Fruit fly (Drosophila melanogaster) whole organism, embryonic: Measurements from ENCODE around the gene CG31897.

Experiments used
- ATbp ChIP-seq: fragments of 200-800 bp; sonication (Bioruptor generic); optimal IDR thresholded peaks from 2 replicates; lab custom pipeline; 2017; ENCODE audit warnings: missing biosample characterization, mild to moderate bottlenecking, missing genetic modification characterization, missing genetic modification reagents
- Adf1 ChIP-seq: fragments of 200-800 bp; sonication (Bioruptor generic); IDR thresholded peaks from 2 replicates; pipeline ENCODE4 v1.3.6; 2022; ENCODE audit warnings: missing biosample characterization, missing genetic modification characterization
- BtbVII ChIP-seq: fragments of 200-800 bp; sonication (Bioruptor generic); optimal IDR thresholded peaks from 3 replicates; lab custom pipeline; 2017; ENCODE audit warnings: missing biosample characterization, mild to moderate bottlenecking, missing genetic modification characterization
- CG12071 ChIP-seq: fragments of 200-800 bp; sonication (Bioruptor generic); optimal IDR thresholded peaks from 3 replicates; lab custom pipeline; 2018; ENCODE audit warnings: missing biosample characterization, mild to moderate bottlenecking, missing genetic modification characterization
- CG17385 ChIP-seq: fragments of 200-800 bp; sonication (Bioruptor generic); optimal IDR thresholded peaks from 3 replicates; lab custom pipeline; 2018; ENCODE audit warnings: missing biosample characterization, mild to moderate bottlenecking, missing genetic modification characterization
- CG1832 ChIP-seq: fragments of 200-800 bp; sonication (Bioruptor generic); optimal IDR thresholded peaks from 2 replicates; lab custom pipeline; 2017; ENCODE audit warnings: missing biosample characterization, mild to moderate bottlenecking, missing genetic modification characterization, inconsistent platforms
- CG2199 ChIP-seq: fragments of 200-800 bp; sonication (Bioruptor generic); IDR thresholded peaks from 3 replicates; pipeline ENCODE4 v1.3.6; 2022; ENCODE audit warnings: missing biosample characterization, missing genetic modification characterization
- CG4360 ChIP-seq: fragments of 200-800 bp; sonication (Bioruptor generic); IDR thresholded peaks from 2 replicates; pipeline ENCODE4 v1.3.6; 2022; ENCODE audit warnings: missing biosample characterization, missing genetic modification characterization
- CG5180 ChIP-seq: fragments of 200-800 bp; sonication (Bioruptor generic); optimal IDR thresholded peaks from 3 replicates; lab custom pipeline; 2017; ENCODE audit warnings: missing biosample characterization, missing genetic modification characterization, mild to moderate bottlenecking, moderate library complexity, missing genetic modification reagents
- CG6175 ChIP-seq: fragments of 200-800 bp; sonication (Bioruptor generic); IDR thresholded peaks from 3 replicates; pipeline ENCODE4 v1.3.6; 2022; ENCODE audit warnings: missing biosample characterization, missing genetic modification characterization
- CG8281 ChIP-seq: fragments of 200-800 bp; sonication (Bioruptor generic); optimal IDR thresholded peaks from 2 replicates; lab custom pipeline; 2018; ENCODE audit warnings: missing biosample characterization, mild to moderate bottlenecking, missing genetic modification characterization, moderate library complexity
- Dek ChIP-seq: fragments of 200-800 bp; sonication (Bioruptor generic); optimal IDR thresholded peaks from 3 replicates; lab custom pipeline; 2019; ENCODE audit warnings: missing biosample characterization, mild to moderate bottlenecking, missing genetic modification characterization, moderate library complexity
- Drgx ChIP-seq: fragments of 200-800 bp; sonication (Bioruptor generic); IDR thresholded peaks from 2 replicates; pipeline ENCODE4 v1.3.6; 2022; ENCODE audit warnings: missing biosample characterization, missing genetic modification characterization
- Fer1 ChIP-seq: fragments of 200-800 bp; sonication (Bioruptor generic); optimal IDR thresholded peaks from 2 replicates; lab custom pipeline; 2017; ENCODE audit warnings: missing biosample characterization, mild to moderate bottlenecking, missing genetic modification characterization
- HLH4C ChIP-seq: fragments of 200-800 bp; sonication (Bioruptor generic); IDR thresholded peaks from 3 replicates; pipeline ENCODE4 v1.3.6; 2022; ENCODE audit warnings: missing biosample characterization, missing genetic modification characterization; ENCODE audit not compliant: partially characterized antibody
- Hr39 ChIP-seq: fragments of >200 bp; optimal IDR thresholded peaks from 2 replicates; lab custom pipeline; 2017
- Hr78 ChIP-seq, 2 experiments: fragments of 200-800 bp in 1 of 2; fragments of >200 bp in 1 of 2; sonication (Bioruptor generic) in 1 of 2; optimal IDR thresholded peaks; 2 replicates each; lab custom pipeline; 2017 to 2019; ENCODE audit warnings: missing biosample characterization in 2 of 2, missing genetic modification characterization in 2 of 2, mild to moderate bottlenecking in 1 of 2, moderate library complexity in 1 of 2
- Kr ChIP-seq: fragments of 200-800 bp; sonication (Bioruptor generic); optimal IDR thresholded peaks from 2 replicates; lab custom pipeline; 2017; ENCODE audit warnings: missing biosample characterization, mild to moderate bottlenecking, missing genetic modification characterization
- Med ChIP-seq: fragments of 200-800 bp; sonication (Bioruptor generic); peaks from one replicate; lab custom pipeline; 2016; ENCODE audit warnings: missing biosample characterization, missing genetic modification characterization, mild to moderate bottlenecking, inconsistent platforms, moderate library complexity
- Mrtf ChIP-seq: fragments of 200-800 bp; sonication (Bioruptor generic); IDR thresholded peaks from 3 replicates; pipeline ENCODE4 v1.3.6; 2022; ENCODE audit warnings: missing biosample characterization, missing genetic modification characterization
- Scr ChIP-seq: fragments of 200-800 bp; sonication (Bioruptor generic); IDR thresholded peaks from 2 replicates; pipeline ENCODE4 v1.3.6; 2022; ENCODE audit warnings: missing biosample characterization, missing genetic modification characterization; ENCODE audit not compliant: partially characterized antibody
- abd-A ChIP-seq: fragments of 200-800 bp; sonication (Bioruptor generic); optimal IDR thresholded peaks from 3 replicates; lab custom pipeline; 2019; ENCODE audit warnings: missing biosample characterization, mild to moderate bottlenecking, missing genetic modification characterization, moderate library complexity
- aop ChIP-seq: fragments of 200-800 bp; sonication (Bioruptor generic); IDR thresholded peaks from 2 replicates; pipeline ENCODE4 v1.3.6; 2022; ENCODE audit warnings: missing biosample characterization, missing genetic modification characterization
- cg ChIP-seq: fragments of 200-800 bp; sonication (Bioruptor generic); optimal IDR thresholded peaks from 3 replicates; lab custom pipeline; 2019; ENCODE audit warnings: missing biosample characterization, mild to moderate bottlenecking, missing genetic modification characterization, moderate library complexity
- chinmo ChIP-seq: fragments of 200-800 bp; sonication (Bioruptor generic); IDR thresholded peaks from 4 replicates; pipeline ENCODE4 v1.3.6; 2022; ENCODE audit warnings: missing biosample characterization, missing genetic modification characterization; ENCODE audit not compliant: partially characterized antibody
- croc ChIP-seq: fragments of 200-800 bp; sonication (Bioruptor generic); conservative IDR thresholded peaks from 3 replicates; pipeline ENCODE4 v1.3.6; 2022; ENCODE audit warnings: missing biosample characterization, missing genetic modification characterization
- crol ChIP-seq: fragments of 200-800 bp; sonication (Bioruptor generic); IDR thresholded peaks from 2 replicates; pipeline ENCODE4 v1.3.6; 2022; ENCODE audit warnings: missing biosample characterization, missing genetic modification characterization
- gcm ChIP-seq: fragments of 200-800 bp; sonication (Bioruptor generic); optimal IDR thresholded peaks from 2 replicates; lab custom pipeline; 2019; ENCODE audit warnings: missing biosample characterization, mild to moderate bottlenecking, missing genetic modification characterization, moderate library complexity
- grn ChIP-seq: fragments of 200-800 bp; sonication (Bioruptor generic); optimal IDR thresholded peaks from 3 replicates; lab custom pipeline; 2017; ENCODE audit warnings: missing biosample characterization, missing genetic modification characterization
- gsb-n ChIP-seq: fragments of 200-800 bp; sonication (Bioruptor generic); optimal IDR thresholded peaks from 3 replicates; lab custom pipeline; 2018; ENCODE audit warnings: missing biosample characterization, mild to moderate bottlenecking, missing genetic modification characterization
- kni ChIP-seq: fragments of 200-800 bp; sonication (Bioruptor generic); optimal IDR thresholded peaks from 3 replicates; lab custom pipeline; 2017; ENCODE audit warnings: mild to moderate bottlenecking, missing biosample characterization, missing genetic modification reagents, missing genetic modification characterization
- mirr ChIP-seq: fragments of 200-800 bp; sonication (Bioruptor generic); optimal IDR thresholded peaks from 3 replicates; lab custom pipeline; 2018; ENCODE audit warnings: missing biosample characterization, mild to moderate bottlenecking, missing genetic modification characterization
- nerfin-2 ChIP-seq: fragments of 200-800 bp; sonication (Bioruptor generic); IDR thresholded peaks from 2 replicates; pipeline ENCODE4 v1.3.6; 2022; ENCODE audit warnings: missing biosample characterization, missing genetic modification characterization; ENCODE audit not compliant: partially characterized antibody
- nom ChIP-seq: fragments of 200-800 bp; sonication (Bioruptor generic); optimal IDR thresholded peaks from 2 replicates; lab custom pipeline; 2017; ENCODE audit warnings: missing biosample characterization, missing genetic modification characterization, mild to moderate bottlenecking, moderate library complexity, missing genetic modification reagents
- odd ChIP-seq: fragments of 200-800 bp; sonication (Bioruptor generic); optimal IDR thresholded peaks from 2 replicates; lab custom pipeline; 2017; ENCODE audit warnings: missing biosample characterization, mild to moderate bottlenecking, missing genetic modification characterization
- pros ChIP-seq: fragments of 200-800 bp; sonication (Bioruptor generic); optimal IDR thresholded peaks from 3 replicates; lab custom pipeline; 2019; ENCODE audit warnings: missing biosample characterization, mild to moderate bottlenecking, missing genetic modification characterization, moderate library complexity
- sd ChIP-seq: fragments of 200-800 bp; sonication (Bioruptor generic); optimal IDR thresholded peaks from 3 replicates; lab custom pipeline; 2018; ENCODE audit warnings: missing biosample characterization, mild to moderate bottlenecking, missing genetic modification characterization, moderate library complexity
- sens ChIP-seq: fragments of 200-800 bp; sonication (Bioruptor generic); peaks from one replicate; lab custom pipeline; 2016; ENCODE audit warnings: missing biosample characterization, missing genetic modification characterization
- sima ChIP-seq: fragments of 200-800 bp; sonication (Bioruptor generic); optimal IDR thresholded peaks from 2 replicates; lab custom pipeline; 2016; ENCODE audit warnings: missing biosample characterization, missing genetic modification characterization
- sqz ChIP-seq: fragments of 200-800 bp; sonication (Bioruptor generic); optimal IDR thresholded peaks from 3 replicates; lab custom pipeline; 2018; ENCODE audit warnings: missing biosample characterization, mild to moderate bottlenecking, missing genetic modification characterization
- twi ChIP-seq: fragments of 200-800 bp; optimal IDR thresholded peaks from 2 replicates; lab custom pipeline; 2019; ENCODE audit warnings: missing biosample characterization, mild to moderate bottlenecking, missing genetic modification characterization, moderate library complexity
- yki ChIP-seq: fragments of >200 bp; optimal IDR thresholded peaks from 3 replicates; lab custom pipeline; 2018
- z ChIP-seq: fragments of 200-800 bp; sonication (Bioruptor generic); IDR thresholded peaks from 3 replicates; pipeline ENCODE4 v1.3.6; 2022; ENCODE audit warnings: missing biosample characterization, missing genetic modification characterization

Gene CG31897

DNA sequence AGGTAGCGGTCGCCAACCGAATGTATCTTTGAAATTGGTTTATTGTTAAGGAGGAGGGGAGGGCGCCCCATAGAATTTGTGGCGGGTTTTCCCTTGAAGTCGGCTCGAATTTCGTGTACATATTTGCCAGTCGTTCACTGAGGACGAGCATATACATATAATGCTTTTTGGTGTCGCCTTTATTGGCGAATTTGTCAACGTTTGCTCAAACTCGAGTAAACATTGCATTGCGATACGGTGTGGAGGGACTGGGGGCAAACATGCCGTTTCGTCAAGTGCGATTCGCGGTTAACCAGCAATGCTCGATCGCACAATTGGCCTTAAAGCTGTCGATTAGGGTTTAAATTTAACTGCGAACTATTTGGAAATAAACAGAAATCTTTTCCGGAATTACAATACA, 24.7 kb upstream of the CG31897 start:
- no peak for TF ChIP-seq croc (GFP tag; lab: Robert Waterston, UW)
- TF ChIP-seq yki (lab: Kevin White, UChicago): no peak
- 0 out of 3 replicates have a peak, but pooled peaks have one; percentile 8 for TF ChIP-seq CG2199 (GFP tag; lab: Robert Waterston, UW)
- no peak for TF ChIP-seq Scr (GFP tag; lab: Robert Waterston, UW)

DNA sequence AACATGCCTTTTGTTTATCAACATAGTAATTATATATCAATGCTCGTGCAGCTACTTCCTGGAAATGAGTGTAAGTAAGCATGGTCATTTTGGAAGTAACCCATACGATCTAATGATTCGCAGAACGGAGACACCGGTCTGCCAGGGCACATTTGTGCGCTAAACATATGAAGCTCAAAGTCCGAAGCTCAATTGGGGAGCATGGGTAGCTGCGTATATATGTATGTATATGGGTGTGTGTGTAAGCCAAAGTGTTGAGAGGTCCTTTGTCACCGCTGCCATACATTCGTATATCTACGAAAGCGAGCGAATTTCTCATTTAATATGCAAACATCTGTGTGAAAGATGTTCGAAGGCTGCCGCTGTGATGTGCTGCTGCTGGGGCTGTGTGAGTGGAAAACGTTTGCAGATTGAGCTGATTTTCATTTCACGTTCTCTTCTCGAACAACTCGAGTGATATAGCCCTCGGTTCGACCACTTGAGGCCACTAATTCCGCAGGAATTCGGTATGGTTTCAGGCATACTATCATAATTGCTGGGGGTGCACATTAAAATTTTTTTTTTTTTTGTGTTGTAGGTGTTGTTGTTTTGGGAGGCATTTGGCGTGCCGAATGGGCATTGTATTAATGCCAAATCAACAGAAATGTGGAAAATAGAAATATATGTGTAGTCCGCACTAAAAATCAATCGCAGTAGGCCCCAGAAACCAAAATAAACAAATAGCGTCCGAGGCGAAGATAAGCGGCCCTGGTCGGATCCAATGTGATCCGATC, 23.9 kb upstream of the CG31897 start:
- TF ChIP-seq nom (GFP tag; lab: Kevin White, UChicago) (peak; percentile 83), z (GFP tag; lab: Robert Waterston, UW) (peak; percentile 82), ATbp (GFP tag; lab: Kevin White, UChicago) (no peak), CG5180 (GFP tag; lab: Kevin White, UChicago) (peak; percentile 51), abd-A (tag; lab: Kevin White, UChicago) (peak; percentile 33), sd (peak; percentile 85), HLH4C (no peak), twi (tag; lab: Kevin White, UChicago) (peak; percentile 88), Drgx (GFP tag; lab: Robert Waterston, UW) (0 out of 2 replicates have a peak, but pooled peaks have one; percentile 24), Med (GFP tag; lab: Kevin White, UChicago) (peak; percentile 65)

DNA sequence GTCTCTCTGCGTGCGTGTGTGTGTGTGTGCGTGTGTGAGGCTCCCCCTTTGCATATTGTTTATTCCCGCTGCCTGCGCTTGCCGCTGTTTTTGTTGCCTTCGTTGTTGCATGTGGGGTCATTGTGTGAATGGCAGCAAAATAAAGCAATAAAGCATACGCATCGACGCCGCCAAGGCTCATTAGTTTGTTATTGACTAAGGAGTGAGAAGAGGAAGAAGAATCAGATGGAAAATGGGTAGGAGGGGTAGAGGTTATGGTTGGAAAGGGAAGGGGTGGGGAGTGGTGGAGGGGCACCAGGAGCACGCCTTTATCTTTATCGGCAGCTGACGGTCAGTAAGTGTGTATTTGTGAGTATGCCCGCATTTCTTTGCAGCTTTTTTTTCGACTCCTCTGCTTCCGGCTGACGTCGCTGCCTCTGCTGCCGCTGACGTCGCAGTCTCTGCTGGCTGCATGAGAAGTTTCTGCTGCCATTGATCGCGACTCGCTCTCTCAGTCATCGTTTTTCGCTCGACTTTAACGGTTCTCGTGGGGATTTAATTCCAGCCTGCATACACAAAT, 22.8 kb upstream of the CG31897 start:
- TF ChIP-seq sqz (GFP tag; lab: Kevin White, UChicago): peak; percentile 53
- TF ChIP-seq CG17385 (GFP tag; lab: Kevin White, UChicago): peak; percentile 64
- TF ChIP-seq Kr (GFP tag; lab: Kevin White, UChicago): peak; percentile 52
- TF ChIP-seq CG12071 (GFP tag; lab: Kevin White, UChicago): no peak
- TF ChIP-seq CG8281: peak; percentile 2
- peak; percentile 34; the same call in 1 of the 2 replicates for TF ChIP-seq aop
- TF ChIP-seq Adf1 (GFP tag; lab: Robert Waterston, UW): peak; percentile 87
- TF ChIP-seq CG6175: no peak
- TF ChIP-seq sd: peak; percentile 29
- TF ChIP-seq cg: peak; percentile 68
- TF ChIP-seq Fer1 (GFP tag; lab: Kevin White, UChicago): no peak
- TF ChIP-seq gsb-n (tag; lab: Kevin White, UChicago): peak; percentile 38
- TF ChIP-seq Dek (tag; lab: Kevin White, UChicago): no peak
- peak; percentile 1 for TF ChIP-seq abd-A (tag; lab: Kevin White, UChicago)
- TF ChIP-seq CG1832 (GFP tag; lab: Kevin White, UChicago): no peak
- TF ChIP-seq Hr39 (lab: Kevin White, UChicago): no peak
- TF ChIP-seq BtbVII (GFP tag; lab: Kevin White, UChicago): no peak
- TF ChIP-seq crol (GFP tag; lab: Robert Waterston, UW): peak; percentile 81
- TF ChIP-seq mirr (GFP tag; lab: Kevin White, UChicago): no peak
- TF ChIP-seq Hr78 (GFP tag; optimal IDR thresholded peaks at IDR 0.05; lab: Kevin White, UChicago): peak in 1 of 2 experiments; percentile 79
- TF ChIP-seq twi (tag; lab: Kevin White, UChicago): peak; percentile 49
- peak; percentile 22 for TF ChIP-seq sens (GFP tag; lab: Kevin White, UChicago)
- 0 out of 4 replicates have a peak, but pooled peaks have one; percentile 47 for TF ChIP-seq chinmo
- no peak for TF ChIP-seq grn
- TF ChIP-seq odd (GFP tag; lab: Kevin White, UChicago): peak; percentile 36
- TF ChIP-seq gcm: peak; percentile 84
- peak; percentile 68 for TF ChIP-seq nom (GFP tag; lab: Kevin White, UChicago)
- TF ChIP-seq sima (GFP tag; lab: Kevin White, UChicago): no peak
- TF ChIP-seq Mrtf: 0 out of 3 replicates have a peak, but pooled peaks have one; percentile 17
- peak; percentile 77 for TF ChIP-seq pros (GFP tag; lab: Kevin White, UChicago)
- TF ChIP-seq CG4360 (GFP tag; lab: Robert Waterston, UW): peak; percentile 69
- peak; percentile 1 for TF ChIP-seq Med (GFP tag; lab: Kevin White, UChicago)
- TF ChIP-seq kni (GFP tag; lab: Kevin White, UChicago): peak; percentile 51
- TF ChIP-seq nerfin-2 (GFP tag; lab: Robert Waterston, UW): 0 out of 2 replicates have a peak, but pooled peaks have one; percentile 39
- TF ChIP-seq, all 482 proteins: peak for 24
